Worm (Caenorhabditis elegans) whole organism, young adult: ENCODE results near the gene catp-6.
A peak's percentile ranks its signal among the peaks of the same experiment; 100 is the strongest.

Source experiments
- B0019.2 ChIP-seq: fragments of 200-800 bp; sonication (Bioruptor generic); conservative IDR thresholded peaks from 2 replicates; pipeline ENCODE4 v1.3.6; 2022; ENCODE audit warnings: missing genetic modification reagents, missing genetic modification characterization, missing compliant biosample characterization
- B0035.1 ChIP-seq: sonication (generic microtip); optimal IDR thresholded peaks from 2 replicates; lab custom pipeline; 2016; ENCODE audit warnings: missing genetic modification characterization, mild to moderate bottlenecking, missing compliant biosample characterization, missing genotype, missing genetic modification reagents
- C06A6.2 ChIP-seq: fragments of 200-800 bp; sonication (Bioruptor generic); conservative IDR thresholded peaks from 2 replicates; pipeline ENCODE4 v1.3.6; 2022; ENCODE audit warnings: missing genetic modification characterization, missing compliant biosample characterization
- C17E4.6 ChIP-seq: fragments of 200-800 bp; sonication (Bioruptor generic); IDR thresholded peaks from 2 replicates; pipeline ENCODE4 v1.3.6; 2022; ENCODE audit warnings: missing genetic modification reagents, missing genetic modification characterization, missing compliant biosample characterization
- F57A8.1 ChIP-seq: fragments of 200-800 bp; sonication (Bioruptor generic); optimal IDR thresholded peaks from 2 replicates; lab custom pipeline; 2018; ENCODE audit warnings: mild to moderate bottlenecking, missing genetic modification characterization, moderate library complexity, missing compliant biosample characterization
- F57C9.4 ChIP-seq: sonication (generic microtip); optimal IDR thresholded peaks from 2 replicates; lab custom pipeline; 2017; ENCODE audit warnings: mild to moderate bottlenecking, missing genetic modification characterization, missing compliant biosample characterization
- T26A5.8 ChIP-seq: sonication (generic microtip); optimal IDR thresholded peaks from 2 replicates; lab custom pipeline; 2016; ENCODE audit warnings: missing genetic modification characterization, missing compliant biosample characterization
- Y53F4B.3 ChIP-seq: fragments of 200-800 bp; sonication (Bioruptor generic); IDR thresholded peaks from 2 replicates; pipeline ENCODE4 v1.3.6; 2022; ENCODE audit warnings: missing genetic modification reagents, missing genetic modification characterization, missing compliant biosample characterization
- Y79H2A.3 ChIP-seq: fragments of 200-800 bp; sonication (Bioruptor generic); conservative IDR thresholded peaks from 2 replicates; pipeline ENCODE4 v1.3.6; 2022; ENCODE audit warnings: missing genetic modification reagents, missing genetic modification characterization, missing compliant biosample characterization
- aptf-2 ChIP-seq: fragments of 200-800 bp; sonication (Bioruptor generic); conservative IDR thresholded peaks from 2 replicates; pipeline ENCODE4 v1.3.6; 2022; ENCODE audit warnings: missing genetic modification reagents, missing genetic modification characterization, missing compliant biosample characterization
- attf-5 ChIP-seq: fragments of 200-800 bp; sonication (Bioruptor generic); optimal IDR thresholded peaks from 2 replicates; lab custom pipeline; 2018; ENCODE audit warnings: mild to moderate bottlenecking, missing genetic modification characterization, missing compliant biosample characterization
- attf-6 ChIP-seq: fragments of 200-800 bp; sonication (Bioruptor generic); IDR thresholded peaks from 2 replicates; pipeline ENCODE4 v1.3.6; 2022; ENCODE audit warnings: missing genetic modification reagents, missing genetic modification characterization, missing compliant biosample characterization
- ceh-100 ChIP-seq: fragments of 200-800 bp; sonication (Bioruptor generic); IDR thresholded peaks from 2 replicates; pipeline ENCODE4 v1.3.6; 2022; ENCODE audit warnings: missing genetic modification reagents, missing genetic modification characterization, missing compliant biosample characterization
- ceh-27 ChIP-seq: fragments of 200-800 bp; sonication (Bioruptor generic); optimal IDR thresholded peaks from 2 replicates; lab custom pipeline; 2018; ENCODE audit warnings: mild to moderate bottlenecking, missing genetic modification characterization, moderate library complexity, missing compliant biosample characterization
- ceh-58 ChIP-seq: fragments of 200-800 bp; sonication (Bioruptor generic); IDR thresholded peaks from 2 replicates; pipeline ENCODE4 v1.3.6; 2022; ENCODE audit warnings: missing genetic modification characterization, missing compliant biosample characterization
- ceh-79 ChIP-seq: sonication (generic microtip); optimal IDR thresholded peaks from 2 replicates; lab custom pipeline; 2017; ENCODE audit warnings: mild to moderate bottlenecking, missing genetic modification characterization, missing compliant biosample characterization
- ceh-91 ChIP-seq: fragments of 200-800 bp; sonication (Bioruptor generic); IDR thresholded peaks from 2 replicates; pipeline ENCODE4 v1.3.6; 2022; ENCODE audit warnings: missing genetic modification reagents, missing genetic modification characterization, missing compliant biosample characterization
- chd-7 ChIP-seq: sonication (generic microtip); optimal IDR thresholded peaks from 2 replicates; lab custom pipeline; 2016; ENCODE audit warnings: mild to moderate bottlenecking, missing genetic modification characterization, moderate library complexity, missing compliant biosample characterization
- dox-1 ChIP-seq: fragments of 200-800 bp; sonication (Bioruptor generic); IDR thresholded peaks from 2 replicates; pipeline ENCODE4 v1.3.6; 2022; ENCODE audit warnings: missing genetic modification reagents, missing genetic modification characterization, missing compliant biosample characterization
- egrh-3 ChIP-seq: fragments of 200-800 bp; sonication (Bioruptor generic); IDR thresholded peaks from 2 replicates; pipeline ENCODE4 v1.3.6; 2022; ENCODE audit warnings: missing genetic modification reagents, missing genetic modification characterization, missing compliant biosample characterization
- ekl-4 ChIP-seq: fragments of 200-800 bp; sonication (Bioruptor generic); IDR thresholded peaks from 2 replicates; pipeline ENCODE4 v1.3.6; 2022; ENCODE audit warnings: missing genetic modification reagents, missing genetic modification characterization, missing compliant biosample characterization
- hlh-26 ChIP-seq: fragments of 200-800 bp; sonication (Bioruptor generic); conservative IDR thresholded peaks from 2 replicates; pipeline ENCODE4 v1.3.6; 2022; ENCODE audit warnings: missing genetic modification reagents, missing genetic modification characterization, missing compliant biosample characterization
- hmg-20 ChIP-seq: fragments of 200-800 bp; sonication (Bioruptor generic); IDR thresholded peaks from 2 replicates; pipeline ENCODE4 v1.3.6; 2022; ENCODE audit warnings: missing genetic modification reagents, missing genetic modification characterization, missing compliant biosample characterization
- hsf-1 ChIP-seq: fragments of 200-800 bp; sonication (Bioruptor generic); IDR thresholded peaks from 2 replicates; pipeline ENCODE4 v1.3.6; 2022; ENCODE audit warnings: missing genetic modification reagents, missing genetic modification characterization, missing compliant biosample characterization
- let-526 ChIP-seq: fragments of 200-800 bp; sonication (Bioruptor generic); IDR thresholded peaks from 2 replicates; pipeline ENCODE4 v1.3.6; 2022; ENCODE audit warnings: missing genetic modification reagents, missing genetic modification characterization, missing compliant biosample characterization
- lin-35 ChIP-seq, 3 experiments: fragments of 150-350 bp in 2 of 3; sonication (generic microtip) in 1 of 3; optimal IDR thresholded peaks; 2 replicates each; lab custom pipeline; 2014 to 2018; ENCODE audit warnings: missing biosample characterization in 3 of 3, missing genetic modification characterization in 3 of 3, missing genetic modification reagents in 3 of 3
- lin-40 ChIP-seq: sonication (generic microtip); optimal IDR thresholded peaks from 2 replicates; lab custom pipeline; 2016; ENCODE audit warnings: missing genetic modification characterization, mild to moderate bottlenecking, missing compliant biosample characterization, missing genotype, missing genetic modification reagents
- madf-10 ChIP-seq: sonication (generic microtip); optimal IDR thresholded peaks from 2 replicates; lab custom pipeline; 2016; ENCODE audit warnings: mild to moderate bottlenecking, missing genetic modification characterization, missing compliant biosample characterization
- madf-3 ChIP-seq: fragments of 200-800 bp; sonication (Bioruptor generic); IDR thresholded peaks from 2 replicates; pipeline ENCODE4 v1.3.6; 2022; ENCODE audit warnings: missing genetic modification reagents, missing genetic modification characterization, missing compliant biosample characterization
- mcd-1 ChIP-seq: fragments of 200-800 bp; sonication (Bioruptor generic); IDR thresholded peaks from 2 replicates; pipeline ENCODE4 v1.3.6; 2022; ENCODE audit warnings: missing genetic modification reagents, missing genetic modification characterization, missing compliant biosample characterization
- mes-4 ChIP-seq: sonication (generic microtip); optimal IDR thresholded peaks from 2 replicates; lab custom pipeline; 2016; ENCODE audit warnings: missing genotype, missing genetic modification characterization, missing compliant biosample characterization
- mxl-1 ChIP-seq: sonication (generic microtip); optimal IDR thresholded peaks from 2 replicates; lab custom pipeline; 2016; ENCODE audit warnings: missing genetic modification characterization, missing compliant biosample characterization
- nfya-2 ChIP-seq: fragments of 200-800 bp; sonication (Bioruptor generic); IDR thresholded peaks from 2 replicates; pipeline ENCODE4 v1.3.6; 2022; ENCODE audit warnings: missing genetic modification reagents, missing genetic modification characterization, missing compliant biosample characterization
- nfyb-1 ChIP-seq: fragments of 200-800 bp; sonication (Bioruptor generic); IDR thresholded peaks from 2 replicates; pipeline ENCODE4 v1.3.6; 2022; ENCODE audit warnings: missing genetic modification reagents, missing genetic modification characterization, missing compliant biosample characterization
- nhr-120 ChIP-seq: fragments of 200-800 bp; sonication (Bioruptor generic); IDR thresholded peaks from 2 replicates; pipeline ENCODE4 v1.3.6; 2022; ENCODE audit warnings: missing genetic modification characterization, missing compliant biosample characterization
- nhr-80 ChIP-seq: sonication (generic microtip); optimal IDR thresholded peaks from 2 replicates; lab custom pipeline; 2016; ENCODE audit warnings: missing genetic modification characterization, missing compliant biosample characterization
- pbrm-1 ChIP-seq: fragments of 200-800 bp; sonication (Bioruptor generic); IDR thresholded peaks from 2 replicates; pipeline ENCODE4 v1.3.6; 2022; ENCODE audit warnings: missing genetic modification reagents, missing genetic modification characterization, missing compliant biosample characterization
- snpc-3.4 ChIP-seq: sonication (generic microtip); optimal IDR thresholded peaks from 2 replicates; lab custom pipeline; 2017; ENCODE audit warnings: missing genetic modification characterization, mild to moderate bottlenecking, missing compliant biosample characterization, antibody characterized with exemption, moderate library complexity, missing genotype, missing genetic modification reagents
- snpc-4 ChIP-seq, 5 experiments: fragments of 150-350 bp in 1 of 5; sonication (generic microtip) in 4 of 5; optimal IDR thresholded peaks; 2 replicates each; lab custom pipeline; 2014 to 2018; ENCODE audit warnings: missing genetic modification characterization in 5 of 5, missing biosample characterization in 3 of 5, antibody characterized with exemption in 2 of 5, mild to moderate bottlenecking in 2 of 5, missing compliant biosample characterization in 2 of 5, missing genotype in 2 of 5, moderate library complexity in 2 of 5, missing genetic modification reagents in 1 of 5
- tlf-1 ChIP-seq: fragments of 200-800 bp; sonication (Bioruptor generic); optimal IDR thresholded peaks from 2 replicates; lab custom pipeline; 2018; ENCODE audit warnings: mild to moderate bottlenecking, missing genetic modification characterization, missing compliant biosample characterization
- unc-62 ChIP-seq: fragments of 150-350 bp; optimal IDR thresholded peaks from 2 replicates; lab custom pipeline; 2014; ENCODE audit warnings: missing biosample characterization, missing genetic modification reagents, missing genetic modification characterization
- zfh-2 ChIP-seq: fragments of 200-800 bp; sonication (Bioruptor generic); conservative IDR thresholded peaks from 2 replicates; pipeline ENCODE4 v1.3.6; 2022; ENCODE audit warnings: missing genetic modification reagents, missing genetic modification characterization, missing compliant biosample characterization
- ztf-18 ChIP-seq: sonication (generic microtip); optimal IDR thresholded peaks from 2 replicates; lab custom pipeline; 2016; ENCODE audit warnings: missing genotype, mild to moderate bottlenecking, missing genetic modification characterization, missing compliant biosample characterization
- ztf-25 ChIP-seq: fragments of 200-800 bp; sonication (Bioruptor generic); IDR thresholded peaks from 2 replicates; pipeline ENCODE4 v1.3.6; 2022; ENCODE audit warnings: missing genetic modification reagents, missing genetic modification characterization, missing compliant biosample characterization
- ztf-3 ChIP-seq: fragments of 200-800 bp; sonication (Bioruptor generic); optimal IDR thresholded peaks from 2 replicates; lab custom pipeline; 2018; ENCODE audit warnings: mild to moderate bottlenecking, missing genetic modification characterization, missing compliant biosample characterization

The catp-6 gene

DNA sequence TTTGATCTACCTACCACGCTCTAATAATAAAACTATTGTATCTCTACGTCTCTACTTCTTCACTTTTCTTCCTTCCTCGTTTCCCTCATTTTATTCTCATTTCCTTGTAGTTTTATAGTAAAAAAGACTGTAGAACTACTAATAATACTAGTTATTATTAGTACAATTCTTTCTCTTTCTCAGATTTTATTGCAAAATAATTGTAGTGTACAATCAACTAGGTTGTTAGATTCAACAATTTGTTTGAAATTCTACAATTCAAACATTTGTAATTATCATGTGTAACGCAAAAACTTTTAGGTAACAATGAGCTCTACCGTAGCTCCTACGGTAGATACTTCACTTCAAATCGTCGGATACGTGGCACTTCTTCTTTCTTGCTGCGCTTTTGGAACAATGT, 31.3 kb upstream of the catp-6 start, which contains the start of gene K07F5.12:
Gene K07F5.12 (plus strand): TSS at position 301 of the 400 bp plus-strand sequence.
- TF ChIP-seq nhr-80 (tag; lab: Kevin White, UChicago) (no peak), mxl-1 (no peak), tlf-1 (GFP tag; lab: Kevin White, UChicago) (no peak)

ce11 chrIV:9854952-9855351, 30.6 kb upstream of the catp-6 start:
- no peak for TF ChIP-seq chd-7 (tag; lab: Kevin White, UChicago)
- no peak for TF ChIP-seq attf-5
- TF ChIP-seq nhr-80 (tag; lab: Kevin White, UChicago) = peak; percentile 28
- no peak for TF ChIP-seq Y53F4B.3 (GFP tag; lab: Robert Waterston, UW)
- TF ChIP-seq ceh-79 = no peak
- no peak for TF ChIP-seq aptf-2 (GFP tag; lab: Robert Waterston, UW)

- no peak for TF ChIP-seq C17E4.6 (GFP tag; lab: Robert Waterston, UW)
- no peak for TF ChIP-seq ceh-91
- TF ChIP-seq T26A5.8 = no peak
- TF ChIP-seq snpc-4 (GFP tag; optimal IDR thresholded peaks at IDR 0.05; lab: Kevin White, UChicago) = no peak
- no peak for TF ChIP-seq snpc-4 (tag; optimal IDR thresholded peaks at IDR 0.05; lab: Kevin White, UChicago)
- no peak for TF ChIP-seq snpc-3.4 (tag; lab: Kevin White, UChicago)
- no peak for TF ChIP-seq nfya-2 (GFP tag; lab: Robert Waterston, UW)
- TF ChIP-seq ceh-27 (GFP tag; lab: Kevin White, UChicago) = no peak
- TF ChIP-seq ekl-4 = no peak
- no peak for TF ChIP-seq attf-6 (GFP tag; lab: Robert Waterston, UW)
- no peak for TF ChIP-seq ztf-3 (GFP tag; lab: Kevin White, UChicago)
- TF ChIP-seq B0035.1 (tag; lab: Kevin White, UChicago) = no peak
- TF ChIP-seq zfh-2 = peak; percentile 76
- no peak for TF ChIP-seq nfyb-1 (GFP tag; lab: Robert Waterston, UW)
- no peak for TF ChIP-seq F57C9.4 (tag; lab: Kevin White, UChicago)
- no peak for TF ChIP-seq pbrm-1 (GFP tag; lab: Robert Waterston, UW)
- 0 out of 2 replicates have a peak, but pooled peaks have one; percentile 9 for TF ChIP-seq nhr-120 (GFP tag; lab: Robert Waterston, UW)
- TF ChIP-seq hmg-20 (GFP tag; lab: Robert Waterston, UW) = no peak
- TF ChIP-seq ceh-100 = no peak
- TF ChIP-seq unc-62 (GFP tag; lab: Kevin White, UChicago) = no peak
- TF ChIP-seq mcd-1 (GFP tag; lab: Robert Waterston, UW) = 0 out of 2 replicates have a peak, but pooled peaks have one; percentile 5
- TF ChIP-seq egrh-3 = peak; percentile 73
- TF ChIP-seq lin-35 (GFP tag; optimal IDR thresholded peaks at IDR 0.05; lab: Kevin White, UChicago) = no peak
- no peak for TF ChIP-seq C06A6.2 (GFP tag; lab: Robert Waterston, UW)
- TF ChIP-seq F57A8.1 (GFP tag; lab: Kevin White, UChicago) = no peak
- no peak for TF ChIP-seq lin-40 (tag; lab: Kevin White, UChicago)
- TF ChIP-seq chd-7 (tag; lab: Kevin White, UChicago) = no peak
- TF ChIP-seq mes-4 (tag; lab: Kevin White, UChicago) = no peak
- 0 out of 2 replicates have a peak, but pooled peaks have one; percentile 24 for TF ChIP-seq hlh-26 (GFP tag; lab: Robert Waterston, UW)
- TF ChIP-seq let-526 (GFP tag; lab: Robert Waterston, UW) = no peak
- TF ChIP-seq madf-3 (GFP tag; lab: Robert Waterston, UW) = 0 out of 2 replicates have a peak, but pooled peaks have one; percentile 2
- no peak for TF ChIP-seq B0019.2 (GFP tag; lab: Robert Waterston, UW)
- no peak for TF ChIP-seq madf-10 (tag; lab: Kevin White, UChicago)
- no peak for TF ChIP-seq Y79H2A.3 (GFP tag; lab: Robert Waterston, UW)
- no peak for TF ChIP-seq hsf-1
- TF ChIP-seq dox-1 (GFP tag; lab: Robert Waterston, UW) = no peak
- TF ChIP-seq ceh-58 (GFP tag; lab: Robert Waterston, UW) = no peak
- no peak for TF ChIP-seq ztf-18 (tag; lab: Kevin White, UChicago)
- TF ChIP-seq ztf-25 (GFP tag; lab: Robert Waterston, UW) = no peak
Measured at ce11 chrIV:9852818-9853466, 28.6 kb upstream of the catp-6 start.
